Fruit fly (Drosophila melanogaster): ENCODE results near the gene Archease.

- no peak for TF ChIP-seq pan (optimal IDR thresholded peaks at IDR 0.05)
- TF ChIP-seq usp (GFP tag; optimal IDR thresholded peaks at IDR 0.05): no peak
- no peak for TF ChIP-seq Dll (optimal IDR thresholded peaks at IDR 0.05)
- no peak for TF ChIP-seq psq (optimal IDR thresholded peaks at IDR 0.05)
Measured at dm6 chr3R:21679310-21679709, 16.5 kb upstream of the Archease start.
